Worm (Caenorhabditis elegans) whole organism, mixed stage, embryonic: ENCODE results near the gene asp-17.

ENCODE experiments used
- M03D4.4 ChIP-seq: sonication (generic microtip); optimal IDR thresholded peaks from 2 replicates; lab custom pipeline; 2017; ENCODE audit warnings: mild to moderate bottlenecking, missing genetic modification characterization, missing compliant biosample characterization
- bed-3 ChIP-seq: fragments of 200-800 bp; sonication (Bioruptor generic); optimal IDR thresholded peaks from 3 replicates; lab custom pipeline; 2018; ENCODE audit warnings: mild to moderate bottlenecking, missing genetic modification characterization, moderate library complexity, missing compliant biosample characterization
- ceh-43 ChIP-seq: fragments of 200-800 bp; sonication (Bioruptor generic); optimal IDR thresholded peaks from 2 replicates; lab custom pipeline; 2018; ENCODE audit warnings: mild to moderate bottlenecking, missing genetic modification characterization, moderate library complexity, missing compliant biosample characterization
- ceh-83 ChIP-seq: fragments of 200-800 bp; sonication (Bioruptor generic); optimal IDR thresholded peaks from 2 replicates; lab custom pipeline; 2018; ENCODE audit warnings: mild to moderate bottlenecking, missing genetic modification characterization, missing compliant biosample characterization
- ces-1 ChIP-seq: fragments of 150-350 bp; optimal IDR thresholded peaks from 2 replicates; lab custom pipeline; 2014; ENCODE audit warnings: missing biosample characterization, missing genetic modification reagents, missing genetic modification characterization
- cnd-1 ChIP-seq: fragments of 200-800 bp; sonication (Bioruptor generic); optimal IDR thresholded peaks from 2 replicates; lab custom pipeline; 2018; ENCODE audit warnings: mild to moderate bottlenecking, missing genetic modification characterization, missing compliant biosample characterization
- drap-1 ChIP-seq: fragments of 200-800 bp; sonication (Bioruptor generic); optimal IDR thresholded peaks from 3 replicates; lab custom pipeline; 2018; ENCODE audit warnings: mild to moderate bottlenecking, missing genetic modification characterization, missing compliant biosample characterization
- elt-1 ChIP-seq: sonication (generic microtip); optimal IDR thresholded peaks from 2 replicates; lab custom pipeline; 2017; ENCODE audit warnings: missing genetic modification characterization, mild to moderate bottlenecking, missing compliant biosample characterization, antibody characterized with exemption, moderate library complexity, borderline replicate concordance; ENCODE audit not compliant: insufficient read depth
- elt-3 ChIP-seq: fragments of 150-350 bp; optimal IDR thresholded peaks from 2 replicates; lab custom pipeline; 2014; ENCODE audit warnings: missing biosample characterization, missing genetic modification characterization
- ham-2 ChIP-seq: fragments of 200-800 bp; sonication (Bioruptor generic); optimal IDR thresholded peaks from 2 replicates; lab custom pipeline; 2018; ENCODE audit warnings: mild to moderate bottlenecking, missing genetic modification characterization, missing compliant biosample characterization
- hlh-1 ChIP-seq: fragments of 150-350 bp; optimal IDR thresholded peaks from 2 replicates; lab custom pipeline; 2014; ENCODE audit warnings: missing biosample characterization, missing genetic modification reagents, missing genetic modification characterization
- lin-13 ChIP-seq: fragments of 150-350 bp; optimal IDR thresholded peaks from 2 replicates; lab custom pipeline; 2014; ENCODE audit warnings: missing biosample characterization, missing genetic modification characterization
- lin-32 ChIP-seq: fragments of 200-800 bp; sonication (Bioruptor generic); optimal IDR thresholded peaks from 2 replicates; lab custom pipeline; 2018; ENCODE audit warnings: mild to moderate bottlenecking, missing genetic modification characterization, missing compliant biosample characterization
- lsy-2 ChIP-seq: fragments of 150-350 bp; optimal IDR thresholded peaks from 2 replicates; lab custom pipeline; 2014; ENCODE audit warnings: missing biosample characterization, missing genetic modification characterization
- mab-5 ChIP-seq: fragments of 150-350 bp; optimal IDR thresholded peaks from 2 replicates; lab custom pipeline; 2014; ENCODE audit warnings: missing biosample characterization, missing genetic modification characterization
- mep-1 ChIP-seq: fragments of 150-350 bp; optimal IDR thresholded peaks from 2 replicates; lab custom pipeline; 2017; ENCODE audit warnings: missing biosample characterization, missing genetic modification reagents, missing genetic modification characterization, inconsistent platforms
- mls-2 ChIP-seq: sonication (generic microtip); optimal IDR thresholded peaks from 2 replicates; lab custom pipeline; 2016; ENCODE audit warnings: mild to moderate bottlenecking, missing genetic modification characterization, moderate library complexity, missing compliant biosample characterization
- nhr-237 ChIP-seq: fragments of 150-350 bp; optimal IDR thresholded peaks from 2 replicates; lab custom pipeline; 2014; ENCODE audit warnings: missing biosample characterization, missing genetic modification characterization
- nhr-28 ChIP-seq: fragments of 150-350 bp; optimal IDR thresholded peaks from 2 replicates; lab custom pipeline; 2014; ENCODE audit warnings: missing biosample characterization, missing genetic modification characterization
- nhr-76 ChIP-seq: sonication (generic microtip); optimal IDR thresholded peaks from 2 replicates; lab custom pipeline; 2017; ENCODE audit warnings: missing biosample characterization, missing genetic modification characterization
- pha-4 ChIP-seq: fragments of 150-350 bp; optimal IDR thresholded peaks from 2 replicates; lab custom pipeline; 2018; ENCODE audit warnings: missing biosample characterization, missing genetic modification reagents, missing genetic modification characterization
- sem-2 ChIP-seq: fragments of 200-800 bp; sonication (Bioruptor generic); optimal IDR thresholded peaks from 2 replicates; lab custom pipeline; 2018; ENCODE audit warnings: mild to moderate bottlenecking, missing genetic modification characterization, missing compliant biosample characterization
- snpc-4 ChIP-seq: fragments of 150-350 bp; optimal IDR thresholded peaks from 2 replicates; lab custom pipeline; 2014; ENCODE audit warnings: missing biosample characterization, missing genetic modification characterization
- sptf-1 ChIP-seq: sonication (generic microtip); optimal IDR thresholded peaks from 2 replicates; lab custom pipeline; 2017; ENCODE audit warnings: mild to moderate bottlenecking, missing genetic modification characterization, moderate library complexity, missing compliant biosample characterization
- tbx-8 ChIP-seq: fragments of 200-800 bp; sonication (Bioruptor generic); optimal IDR thresholded peaks from 2 replicates; lab custom pipeline; 2018; ENCODE audit warnings: mild to moderate bottlenecking, missing genetic modification characterization, moderate library complexity, missing compliant biosample characterization
- unc-120 ChIP-seq: sonication (generic microtip); optimal IDR thresholded peaks from 2 replicates; lab custom pipeline; 2017; ENCODE audit warnings: missing genetic modification characterization, missing compliant biosample characterization; ENCODE audit not compliant: poor library complexity, severe bottlenecking
- unc-62 ChIP-seq: fragments of 150-350 bp; optimal IDR thresholded peaks from 2 replicates; lab custom pipeline; 2014; ENCODE audit warnings: missing biosample characterization, missing genetic modification reagents, missing genetic modification characterization
- zip-8 ChIP-seq: fragments of 150-350 bp; optimal IDR thresholded peaks from 2 replicates; lab custom pipeline; 2014; ENCODE audit warnings: missing biosample characterization, missing genetic modification characterization

Gene asp-17

ce11 chrV:18993017-18993416 lies 44.1 kb downstream of the asp-17 start:
- no peak for TF ChIP-seq mls-2 (tag; lab: Kevin White, UChicago)
- TF ChIP-seq zip-8, result peak; percentile 97

ce11 chrV:18990958-18991357 lies 46.2 kb downstream of the asp-17 start:
- no peak for TF ChIP-seq nhr-28 (tag; lab: Kevin White, UChicago)
- TF ChIP-seq unc-62 (GFP tag; lab: Kevin White, UChicago), result no peak
- no peak for TF ChIP-seq M03D4.4 (tag; lab: Kevin White, UChicago)
- TF ChIP-seq ham-2 (GFP tag; lab: Kevin White, UChicago), result no peak
- TF ChIP-seq elt-3, result no peak
- TF ChIP-seq lsy-2 (tag; lab: Kevin White, UChicago), result no peak
- TF ChIP-seq mab-5 (tag; lab: Kevin White, UChicago), result no peak
- no peak for TF ChIP-seq snpc-4 (tag; lab: Kevin White, UChicago)
- TF ChIP-seq hlh-1 (tag; lab: Kevin White, UChicago), result no peak
- TF ChIP-seq sem-2 (GFP tag; lab: Kevin White, UChicago), result no peak
- no peak for TF ChIP-seq lin-32
- no peak for TF ChIP-seq unc-120
- TF ChIP-seq sptf-1 (tag; lab: Kevin White, UChicago), result no peak
- no peak for TF ChIP-seq bed-3 (GFP tag; lab: Kevin White, UChicago)
- no peak for TF ChIP-seq cnd-1 (tag; lab: Kevin White, UChicago)
- no peak for TF ChIP-seq mep-1 (tag; lab: Kevin White, UChicago)
- TF ChIP-seq elt-1 (tag; lab: Kevin White, UChicago), result no peak
- no peak for TF ChIP-seq tbx-8

- TF ChIP-seq lsy-2 (tag; lab: Kevin White, UChicago) (peak; percentile 24), sem-2 (GFP tag; lab: Kevin White, UChicago) (no peak), mep-1 (tag; lab: Kevin White, UChicago) (peak; percentile 62), pha-4 (tag; lab: Kevin White, UChicago) (peak; percentile 53), drap-1 (GFP tag; lab: Kevin White, UChicago) (peak; percentile 74), ceh-83 (GFP tag; lab: Kevin White, UChicago) (no peak), lin-13 (tag; lab: Kevin White, UChicago) (peak; percentile 79), ces-1 (GFP tag; lab: Kevin White, UChicago) (peak; percentile 28)
Observed at ce11 chrV:18990238-18990901, 46.8 kb downstream of the asp-17 start, which contains the start of the genes reps-1 and Y39B6A.37. reps-1 (minus strand) TSS chrV:18990500. Y39B6A.37 (plus strand) TSS chrV:18990851.

- TF ChIP-seq tbx-8, result no peak
- TF ChIP-seq pha-4 (tag; lab: Kevin White, UChicago), result no peak
- TF ChIP-seq nhr-76 (tag; lab: Kevin White, UChicago), result no peak
- TF ChIP-seq ceh-83 (GFP tag; lab: Kevin White, UChicago), result no peak
- TF ChIP-seq elt-3, result no peak
- TF ChIP-seq ceh-43 (GFP tag; lab: Kevin White, UChicago), result no peak
- TF ChIP-seq sptf-1 (tag; lab: Kevin White, UChicago), result no peak
- TF ChIP-seq nhr-28 (tag; lab: Kevin White, UChicago), result no peak
- TF ChIP-seq nhr-237 (tag; lab: Kevin White, UChicago), result no peak
Observed at ce11 chrV:18986103-18986502, 51.0 kb downstream of the asp-17 start.
